Fruit fly (Drosophila melanogaster): ENCODE data around the gene shtd.

Gene shtd

dm6 chrX:15453121-15453520 lies 9.1 kb downstream of the shtd start, which contains the start of gene CG11655 (continued):
- TF ChIP-seq CG30020 (tag; optimal IDR thresholded peaks at IDR 0.05) (no peak), CG6765 (GFP tag; optimal IDR thresholded peaks at IDR 0.05) (no peak), CG17328 (GFP tag; IDR thresholded peaks at IDR 0.05) (0 out of 2 replicates have a peak, but pooled peaks have one; percentile 46), slp2 (GFP tag; optimal IDR thresholded peaks at IDR 0.05) (no peak), CG33213 (GFP tag; optimal IDR thresholded peaks at IDR 0.05) (no peak), CG30403 (GFP tag; optimal IDR thresholded peaks at IDR 0.05) (peak; percentile 27), z (GFP tag; IDR thresholded peaks at IDR 0.05) (no peak), CG8944 (GFP tag; optimal IDR thresholded peaks at IDR 0.05) (no peak), Scr (GFP tag; IDR thresholded peaks at IDR 0.05; ENCODE audit: partially characterized antibody) (no peak), CG16813 (GFP tag; IDR thresholded peaks at IDR 0.05; ENCODE audit: partially characterized antibody) (no peak), hbn (GFP tag; IDR thresholded peaks at IDR 0.05; ENCODE audit: partially characterized antibody) (no peak), ATbp (GFP tag; optimal IDR thresholded peaks at IDR 0.05) (no peak), cg (GFP tag; optimal IDR thresholded peaks at IDR 0.05) (no peak), Bgb (GFP tag; IDR thresholded peaks at IDR 0.05; ENCODE audit: partially characterized antibody) (no peak), sc (optimal IDR thresholded peaks at IDR 0.05) (no peak), sc (GFP tag; optimal IDR thresholded peaks at IDR 0.05) (no peak), Side (GFP tag; optimal IDR thresholded peaks at IDR 0.05) (no peak), fd96Cb (tag; optimal IDR thresholded peaks at IDR 0.05) (no peak), cas (GFP tag; IDR thresholded peaks at IDR 0.05) (no peak), ERR (GFP tag; optimal IDR thresholded peaks at IDR 0.05) (no peak), ssp (GFP tag; IDR thresholded peaks at IDR 0.05) (no peak), CG1603 (tag; optimal IDR thresholded peaks at IDR 0.05) (no peak), eve (GFP tag; optimal IDR thresholded peaks at IDR 0.05) (no peak), D19A (tag; optimal IDR thresholded peaks at IDR 0.05) (no peak), HmgD (GFP tag; optimal IDR thresholded peaks at IDR 0.05) (no peak), crol (GFP tag; IDR thresholded peaks at IDR 0.05) (0 out of 2 replicates have a peak, but pooled peaks have one; percentile 27), CG11456 (GFP tag; IDR thresholded peaks at IDR 0.05) (no peak), PHDP (tag; optimal IDR thresholded peaks at IDR 0.05) (peak; percentile 43), Tbp (GFP tag; optimal IDR thresholded peaks at IDR 0.05) (no peak), sug (tag; optimal IDR thresholded peaks at IDR 0.05) (peak; percentile 24), sima (GFP tag; optimal IDR thresholded peaks at IDR 0.05) (no peak), CG13775 (GFP tag; optimal IDR thresholded peaks at IDR 0.05) (peak; percentile 14), CG7987 (GFP tag; optimal IDR thresholded peaks at IDR 0.05) (no peak), bigmax (GFP tag; optimal IDR thresholded peaks at IDR 0.05) (no peak), CG1024 (GFP tag; IDR thresholded peaks at IDR 0.05) (no peak), CG12219 (GFP tag; optimal IDR thresholded peaks at IDR 0.05) (no peak), CG9797 (GFP tag; optimal IDR thresholded peaks at IDR 0.05) (no peak), CG4730 (GFP tag; IDR thresholded peaks at IDR 0.05) (no peak), ham (GFP tag; IDR thresholded peaks at IDR 0.05) (no peak), Lim3 (GFP tag; IDR thresholded peaks at IDR 0.05) (no peak), nmo (GFP tag; optimal IDR thresholded peaks at IDR 0.05) (peak; percentile 44), sisA (GFP tag; IDR thresholded peaks at IDR 0.05) (peak; percentile 41; the same call in 1 of the 2 replicates), CG6272 (GFP tag; IDR thresholded peaks at IDR 0.05) (no peak), CG17612 (GFP tag; IDR thresholded peaks at IDR 0.05) (no peak), CG32532 (GFP tag; IDR thresholded peaks at IDR 0.05) (0 out of 2 replicates have a peak, but pooled peaks have one; percentile 16), CG11247 (GFP tag; IDR thresholded peaks at IDR 0.05) (no peak), CG4707 (GFP tag; optimal IDR thresholded peaks at IDR 0.05) (no peak), CG12391 (tag; optimal IDR thresholded peaks at IDR 0.05) (peak; percentile 54), CG4424 (GFP tag; optimal IDR thresholded peaks at IDR 0.05) (peak; percentile 41), Optix (GFP tag; IDR thresholded peaks at IDR 0.05) (no peak), nerfin-2 (GFP tag; IDR thresholded peaks at IDR 0.05; ENCODE audit: partially characterized antibody) (no peak), repo (GFP tag; optimal IDR thresholded peaks at IDR 0.05) (no peak)

All from whole organism, embryonic.